Worm (Caenorhabditis elegans): ENCODE results near the gene K02B2.6.
A peak's percentile ranks its signal among the peaks of the same experiment; 100 is the strongest.

K02B2.6 gene

ce11 chrIV:5946602-5947444, 15.2 kb downstream of the K02B2.6 start, which contains the start of gene inx-7:
Gene inx-7, minus strand, starts transcription at chrIV:5946638.
- no peak for TF ChIP-seq unc-39 (tag; optimal IDR thresholded peaks at IDR 0.05)
- peak; percentile 4 for TF ChIP-seq hmg-11 (tag; optimal IDR thresholded peaks at IDR 0.05)
- TF ChIP-seq sea-2 (GFP tag; optimal IDR thresholded peaks at IDR 0.05), result no peak
- no peak for TF ChIP-seq nhr-23 (tag; optimal IDR thresholded peaks at IDR 0.05)
- peak; percentile 6 for TF ChIP-seq lin-39 (tag; optimal IDR thresholded peaks at IDR 0.05)
- peak; percentile 3 for TF ChIP-seq nhr-25 (tag; optimal IDR thresholded peaks at IDR 0.05)
- TF ChIP-seq lin-15B (tag; optimal IDR thresholded peaks at IDR 0.05), result no peak
- TF ChIP-seq ama-1 (optimal IDR thresholded peaks at IDR 0.05), result peak; percentile 53
- no peak for TF ChIP-seq ceh-9 (tag; optimal IDR thresholded peaks at IDR 0.05)
- TF ChIP-seq nfya-1 (tag; optimal IDR thresholded peaks at IDR 0.05; ENCODE audit: insufficient read depth), result no peak
- TF ChIP-seq nhr-43 (tag; optimal IDR thresholded peaks at IDR 0.05; ENCODE audit: poor library complexity, severe bottlenecking), result peak; percentile 32
- TF ChIP-seq nhr-237 (tag; optimal IDR thresholded peaks at IDR 0.05), result no peak
- peak; percentile 27 for TF ChIP-seq R02D3.7 (tag; optimal IDR thresholded peaks at IDR 0.05)

ce11 chrIV:5945455-5945854, 16.6 kb downstream of the K02B2.6 start:
- TF ChIP-seq nfya-1 (tag; optimal IDR thresholded peaks at IDR 0.05; ENCODE audit: insufficient read depth), result no peak
- TF ChIP-seq unc-62 (GFP tag; optimal IDR thresholded peaks at IDR 0.05), result no peak
- TF ChIP-seq nhr-43 (tag; optimal IDR thresholded peaks at IDR 0.05; ENCODE audit: poor library complexity, severe bottlenecking), result no peak
- no peak for TF ChIP-seq eor-1 (tag; optimal IDR thresholded peaks at IDR 0.05)
- TF ChIP-seq ama-1 (optimal IDR thresholded peaks at IDR 0.05), result no peak
- TF ChIP-seq ztf-4 (tag; optimal IDR thresholded peaks at IDR 0.05), result no peak
- no peak for TF ChIP-seq fos-1 (tag; optimal IDR thresholded peaks at IDR 0.05)
- TF ChIP-seq mdl-1 (tag; optimal IDR thresholded peaks at IDR 0.05), result no peak
- no peak for TF ChIP-seq ztf-11 (tag; optimal IDR thresholded peaks at IDR 0.05)

- TF ChIP-seq lin-39 (tag; optimal IDR thresholded peaks at IDR 0.05), result peak; percentile 3
- no peak for TF ChIP-seq nhr-77 (tag; optimal IDR thresholded peaks at IDR 0.05)
These were observed 17.9 kb downstream of the K02B2.6 start for ce11 chrIV:5944172-5944571.

ce11 chrIV:5941236-5941976, 20.7 kb downstream of the K02B2.6 start, which contains the start of gene pfkb-1.2:
Gene pfkb-1.2, plus strand, starts transcription at chrIV:5941926.
- TF ChIP-seq fkh-2 (tag; optimal IDR thresholded peaks at IDR 0.05), result no peak
- no peak for TF ChIP-seq nhr-43 (tag; optimal IDR thresholded peaks at IDR 0.05; ENCODE audit: poor library complexity, severe bottlenecking)
- peak; percentile 32 for TF ChIP-seq egl-5 (tag; optimal IDR thresholded peaks at IDR 0.05)
- TF ChIP-seq lsy-12 (tag; optimal IDR thresholded peaks at IDR 0.05), result no peak
- TF ChIP-seq aly-2 (tag; optimal IDR thresholded peaks at IDR 0.05), result no peak
- TF ChIP-seq elt-1 (tag; optimal IDR thresholded peaks at IDR 0.05), result no peak
- TF ChIP-seq fos-1 (tag; optimal IDR thresholded peaks at IDR 0.05), result no peak
- no peak for TF ChIP-seq ztf-4 (tag; optimal IDR thresholded peaks at IDR 0.05)
- no peak for TF ChIP-seq nhr-11 (tag; optimal IDR thresholded peaks at IDR 0.05)
- TF ChIP-seq nhr-76 (tag; optimal IDR thresholded peaks at IDR 0.05), result no peak
- TF ChIP-seq pqm-1 (tag; optimal IDR thresholded peaks at IDR 0.05), result no peak
- no peak for TF ChIP-seq lin-15B (tag; optimal IDR thresholded peaks at IDR 0.05)
- no peak for TF ChIP-seq ceh-16 (tag; optimal IDR thresholded peaks at IDR 0.05)
- TF ChIP-seq lin-39 (tag; optimal IDR thresholded peaks at IDR 0.05), result peak; percentile 60
- TF ChIP-seq elt-3 (tag; optimal IDR thresholded peaks at IDR 0.05), result no peak
- no peak for TF ChIP-seq mml-1 (tag; optimal IDR thresholded peaks at IDR 0.05)
- TF ChIP-seq nhr-67 (tag; optimal IDR thresholded peaks at IDR 0.05), result no peak
- no peak for TF ChIP-seq unc-39 (tag; optimal IDR thresholded peaks at IDR 0.05)
- no peak for TF ChIP-seq fkh-10 (GFP tag; optimal IDR thresholded peaks at IDR 0.05)
- TF ChIP-seq ztf-11 (tag; optimal IDR thresholded peaks at IDR 0.05), result no peak
- no peak for TF ChIP-seq nhr-77 (tag; optimal IDR thresholded peaks at IDR 0.05)
- TF ChIP-seq ceh-28 (tag; optimal IDR thresholded peaks at IDR 0.05), result no peak
- no peak for TF ChIP-seq skn-1 (tag; optimal IDR thresholded peaks at IDR 0.05)
- no peak for TF ChIP-seq R02D3.7 (tag; optimal IDR thresholded peaks at IDR 0.05)
- no peak for TF ChIP-seq daf-12 (tag; optimal IDR thresholded peaks at IDR 0.05)
- TF ChIP-seq snpc-4 (tag; optimal IDR thresholded peaks at IDR 0.05), result no peak
- peak; percentile 6 for TF ChIP-seq pha-4 (tag; optimal IDR thresholded peaks at IDR 0.05)
- no peak for TF ChIP-seq zag-1 (tag; optimal IDR thresholded peaks at IDR 0.05)
- TF ChIP-seq sea-2 (GFP tag; optimal IDR thresholded peaks at IDR 0.05), result no peak
- TF ChIP-seq nhr-237 (tag; optimal IDR thresholded peaks at IDR 0.05), result no peak
- no peak for TF ChIP-seq ama-1 (optimal IDR thresholded peaks at IDR 0.05)
- peak; percentile 40 for TF ChIP-seq nfya-1 (tag; optimal IDR thresholded peaks at IDR 0.05; ENCODE audit: insufficient read depth)
- no peak for TF ChIP-seq nhr-28 (tag; optimal IDR thresholded peaks at IDR 0.05)
- no peak for TF ChIP-seq nhr-12 (tag; optimal IDR thresholded peaks at IDR 0.05)

Data from whole organism, L3 larva.